Worm (Caenorhabditis elegans) whole organism, L2 larva: ENCODE data around the gene C46G7.1.

Experiments
- R02D3.7 ChIP-seq: fragments of 150-350 bp; optimal IDR thresholded peaks from 2 replicates; lab custom pipeline; 2014; ENCODE audit warnings: missing biosample characterization, missing genetic modification characterization
- aly-2 ChIP-seq: fragments of 150-350 bp; optimal IDR thresholded peaks from 2 replicates; lab custom pipeline; 2014; ENCODE audit warnings: missing biosample characterization, missing genetic modification characterization
- ama-1 ChIP-seq: fragments of 150-350 bp; optimal IDR thresholded peaks from 2 replicates; lab custom pipeline; 2018; ENCODE audit warnings: inconsistent platforms
- ceh-82 ChIP-seq: fragments of 150-350 bp; optimal IDR thresholded peaks from 2 replicates; lab custom pipeline; 2014; ENCODE audit warnings: missing biosample characterization, missing genetic modification characterization
- elt-3 ChIP-seq: sonication (generic microtip); optimal IDR thresholded peaks from 2 replicates; lab custom pipeline; 2017; ENCODE audit warnings: missing biosample characterization, missing genetic modification characterization
- fos-1 ChIP-seq: fragments of 150-350 bp; optimal IDR thresholded peaks from 2 replicates; lab custom pipeline; 2014; ENCODE audit warnings: missing biosample characterization, missing genetic modification characterization
- lsy-2 ChIP-seq, 2 experiments: fragments of 150-350 bp in 1 of 2; sonication (generic microtip) in 1 of 2; optimal IDR thresholded peaks; 2 replicates each; lab custom pipeline; 2014 to 2017; ENCODE audit warnings: missing biosample characterization in 2 of 2, missing genetic modification characterization in 2 of 2
- nhr-25 ChIP-seq: fragments of 150-350 bp; sonication (generic microtip); optimal IDR thresholded peaks from 3 replicates; lab custom pipeline; 2014; ENCODE audit warnings: missing biosample characterization, missing genetic modification characterization
- nhr-77 ChIP-seq: fragments of 150-350 bp; optimal IDR thresholded peaks from 2 replicates; lab custom pipeline; 2014; ENCODE audit warnings: missing biosample characterization, missing genetic modification characterization
- sma-3 ChIP-seq: sonication (generic microtip); optimal IDR thresholded peaks from 2 replicates; lab custom pipeline; 2016; ENCODE audit warnings: missing genetic modification reagents, missing genetic modification characterization, missing compliant biosample characterization
- unc-39 ChIP-seq: fragments of 150-350 bp; optimal IDR thresholded peaks from 2 replicates; lab custom pipeline; 2014; ENCODE audit warnings: missing biosample characterization, missing genetic modification characterization

- TF ChIP-seq lsy-2 (tag; optimal IDR thresholded peaks at IDR 0.05; lab: Kevin White, UChicago) (no peak), nhr-25 (tag; lab: Kevin White, UChicago) (no peak), aly-2 (tag; lab: Kevin White, UChicago) (no peak), R02D3.7 (no peak), nhr-77 (tag; lab: Kevin White, UChicago) (no peak), unc-39 (tag; lab: Kevin White, UChicago) (no peak), ama-1 (lab: Kevin White, UChicago) (no peak), sma-3 (GFP tag; lab: Kevin White, UChicago) (no peak), ceh-82 (no peak), elt-3 (tag; lab: Kevin White, UChicago) (no peak), fos-1 (tag; lab: Kevin White, UChicago) (no peak)
Measured at ce11 chrIV:6059702-6060101, 41.9 kb downstream of the C46G7.1 start.
